Fruit fly (Drosophila melanogaster): Measurements from ENCODE around the gene CG13239.
A peak's percentile ranks its signal among the peaks of the same experiment; 100 is the strongest.

- peak; percentile 62 for TF ChIP-seq bab1 (GFP tag; optimal IDR thresholded peaks at IDR 0.05)
- TF ChIP-seq CG11617 (GFP tag; optimal IDR thresholded peaks at IDR 0.05): peak; percentile 8
- no peak for TF ChIP-seq CG1620 (GFP tag; optimal IDR thresholded peaks at IDR 0.05)
- TF ChIP-seq cnc (optimal IDR thresholded peaks at IDR 0.05): peak; percentile 79 to 89
- peak; percentile 65 for TF ChIP-seq tj (GFP tag; optimal IDR thresholded peaks at IDR 0.05)
- TF ChIP-seq pad (GFP tag; optimal IDR thresholded peaks at IDR 0.05): peak; percentile 81
- TF ChIP-seq kay (GFP tag; ENCODE audit: borderline replicate concordance): no peak
- TF ChIP-seq CG14711 (tag; optimal IDR thresholded peaks at IDR 0.05): peak; percentile 96
- no peak for TF ChIP-seq CG33017 (tag; optimal IDR thresholded peaks at IDR 0.05)
- no peak for TF ChIP-seq CG5204 (GFP tag; optimal IDR thresholded peaks at IDR 0.05)
- peak; percentile 27 for TF ChIP-seq CG12768 (GFP tag; optimal IDR thresholded peaks at IDR 0.05)
- no peak for TF ChIP-seq CG7045 (GFP tag; optimal IDR thresholded peaks at IDR 0.05)
- no peak for TF ChIP-seq Hr96 (GFP tag; optimal IDR thresholded peaks at IDR 0.05)
- TF ChIP-seq Clk (GFP tag; optimal IDR thresholded peaks at IDR 0.05): no peak
Observed at dm6 chr3L:22871845-22872361, 11.3 kb downstream of the CG13239 start, which contains the start of the genes CG11109 and Arf1.

Measured in whole organism, adult.